Worm (Caenorhabditis elegans): Measurements from ENCODE around the gene ced-10.
A peak's percentile ranks its signal among the peaks of the same experiment; 100 is the strongest.

ced-10 gene

DNA sequence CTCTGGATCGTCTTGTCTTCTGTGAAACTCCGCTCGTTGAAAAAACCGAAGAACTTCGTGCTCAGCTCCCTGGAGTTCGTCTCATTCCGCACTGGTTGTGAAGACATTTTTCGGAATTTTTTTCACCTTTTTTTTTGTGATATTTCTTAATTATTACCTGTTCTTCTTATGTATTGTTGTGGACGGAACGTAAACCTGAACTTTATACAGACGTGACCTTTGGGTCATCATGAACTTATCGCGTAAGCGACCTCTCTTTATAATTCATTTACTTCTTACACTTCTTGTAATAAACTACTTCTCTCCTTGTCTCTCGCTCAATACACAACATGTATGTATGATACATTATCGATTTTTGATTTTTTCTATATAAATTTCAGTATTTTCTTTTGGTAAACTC is 22.8 kb upstream of the ced-10 start, which contains the start of gene M57.1:
Gene M57.1 (plus strand): TSS at position 301 of the 400 bp plus-strand sequence.
- no peak for TF ChIP-seq ztf-23 (GFP tag; IDR thresholded peaks at IDR 0.05)
- no peak for TF ChIP-seq ztf-29 (GFP tag; IDR thresholded peaks at IDR 0.05)
- no peak for TF ChIP-seq ref-1 (GFP tag; conservative IDR thresholded peaks at IDR 0.05)
- no peak for TF ChIP-seq klf-2 (GFP tag; conservative IDR thresholded peaks at IDR 0.05)
- TF ChIP-seq tab-1 (GFP tag; IDR thresholded peaks at IDR 0.05): no peak
- TF ChIP-seq flt-1 (GFP tag; IDR thresholded peaks at IDR 0.05): no peak
- no peak for TF ChIP-seq med-1 (GFP tag; optimal IDR thresholded peaks at IDR 0.05; ENCODE audit: insufficient read depth)
- TF ChIP-seq cog-1 (tag; optimal IDR thresholded peaks at IDR 0.05): no peak
- no peak for TF ChIP-seq T22C8.4 (GFP tag; IDR thresholded peaks at IDR 0.05)

DNA sequence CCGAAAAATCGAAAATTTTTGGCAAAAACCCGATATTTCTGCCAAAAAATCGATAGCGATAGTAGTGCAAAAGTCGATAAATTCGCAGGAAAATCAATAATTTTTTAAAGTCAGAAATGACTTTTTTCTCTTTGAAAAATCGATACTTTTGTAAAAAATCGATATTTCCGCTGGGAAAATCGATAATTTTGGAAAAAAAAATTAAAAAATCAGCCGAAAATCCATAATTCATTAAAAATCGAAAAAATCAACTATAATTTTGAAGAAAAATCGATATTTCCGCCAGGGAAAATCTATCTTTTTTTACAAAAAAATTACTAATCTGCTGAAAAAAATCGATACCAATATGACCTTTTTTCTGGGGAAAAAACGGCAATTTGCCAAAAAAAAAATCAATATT is 22.2 kb upstream of the ced-10 start:
- TF ChIP-seq ztf-23 (GFP tag; IDR thresholded peaks at IDR 0.05): no peak
- TF ChIP-seq T22C8.4 (GFP tag; IDR thresholded peaks at IDR 0.05): peak; percentile 66; the same call in 1 of the 2 replicates

DNA sequence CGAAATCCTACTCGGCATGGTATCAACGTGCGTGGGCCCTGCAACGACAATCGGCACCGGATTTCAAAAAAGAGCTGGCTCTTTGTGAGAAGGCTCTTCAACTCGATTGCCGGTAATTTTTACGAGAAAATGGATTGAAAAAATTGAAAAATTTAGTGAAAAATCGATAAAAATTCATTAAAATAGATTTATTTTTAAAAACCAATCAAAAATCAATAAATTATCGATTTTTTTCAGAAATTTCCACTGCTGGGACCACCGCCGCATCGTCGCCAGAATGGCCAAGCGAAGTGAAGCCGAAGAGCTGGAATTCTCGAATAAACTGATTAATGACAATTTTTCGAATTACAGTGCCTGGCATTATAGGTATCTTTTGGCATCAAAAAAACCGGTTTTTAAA is 18.6 kb upstream of the ced-10 start:
- TF ChIP-seq med-1 (GFP tag; optimal IDR thresholded peaks at IDR 0.05; ENCODE audit: insufficient read depth) (no peak), tab-1 (GFP tag; IDR thresholded peaks at IDR 0.05) (no peak), ztf-23 (GFP tag; IDR thresholded peaks at IDR 0.05) (no peak), T22C8.4 (GFP tag; IDR thresholded peaks at IDR 0.05) (peak; percentile 44; the same call in 1 of the 2 replicates), klf-2 (GFP tag; conservative IDR thresholded peaks at IDR 0.05) (no peak)

DNA sequence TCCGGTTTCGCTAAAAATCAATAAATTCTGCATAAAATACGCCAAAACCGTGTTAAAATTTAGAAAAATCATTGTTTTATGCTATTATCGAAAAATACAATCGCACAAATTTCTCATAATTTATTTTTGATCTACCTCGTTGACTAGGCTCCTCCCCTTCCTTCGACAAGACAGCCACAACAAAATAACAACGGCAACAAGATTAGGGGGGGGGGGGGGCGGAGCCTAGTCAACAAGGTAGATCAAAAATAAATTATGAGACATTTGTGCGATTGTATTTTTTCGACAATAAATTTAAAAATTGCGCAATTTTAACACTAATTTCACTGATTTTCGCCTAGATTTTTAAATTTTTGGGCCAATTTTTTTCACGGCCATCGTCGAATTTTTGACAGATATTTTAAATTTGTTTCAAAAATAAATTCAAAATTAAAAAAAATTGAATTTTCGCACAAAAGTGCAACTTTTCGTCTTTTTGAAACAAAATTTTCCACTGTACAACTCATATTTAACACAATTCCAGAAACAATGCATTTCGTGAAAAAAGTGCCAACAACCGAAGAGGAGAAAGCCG is 17.6 kb upstream of the ced-10 start, which contains the start of gene M57.2:
Gene M57.2 (plus strand): TSS at position 524 of the 574 bp plus-strand sequence.
- no peak for TF ChIP-seq tab-1 (GFP tag; IDR thresholded peaks at IDR 0.05)
- no peak for TF ChIP-seq klf-2 (GFP tag; conservative IDR thresholded peaks at IDR 0.05)
- no peak for TF ChIP-seq flt-1 (GFP tag; IDR thresholded peaks at IDR 0.05)
- no peak for TF ChIP-seq ztf-23 (GFP tag; IDR thresholded peaks at IDR 0.05)
- TF ChIP-seq T22C8.4 (GFP tag; IDR thresholded peaks at IDR 0.05): no peak
- TF ChIP-seq ref-1 (GFP tag; conservative IDR thresholded peaks at IDR 0.05): no peak

DNA sequence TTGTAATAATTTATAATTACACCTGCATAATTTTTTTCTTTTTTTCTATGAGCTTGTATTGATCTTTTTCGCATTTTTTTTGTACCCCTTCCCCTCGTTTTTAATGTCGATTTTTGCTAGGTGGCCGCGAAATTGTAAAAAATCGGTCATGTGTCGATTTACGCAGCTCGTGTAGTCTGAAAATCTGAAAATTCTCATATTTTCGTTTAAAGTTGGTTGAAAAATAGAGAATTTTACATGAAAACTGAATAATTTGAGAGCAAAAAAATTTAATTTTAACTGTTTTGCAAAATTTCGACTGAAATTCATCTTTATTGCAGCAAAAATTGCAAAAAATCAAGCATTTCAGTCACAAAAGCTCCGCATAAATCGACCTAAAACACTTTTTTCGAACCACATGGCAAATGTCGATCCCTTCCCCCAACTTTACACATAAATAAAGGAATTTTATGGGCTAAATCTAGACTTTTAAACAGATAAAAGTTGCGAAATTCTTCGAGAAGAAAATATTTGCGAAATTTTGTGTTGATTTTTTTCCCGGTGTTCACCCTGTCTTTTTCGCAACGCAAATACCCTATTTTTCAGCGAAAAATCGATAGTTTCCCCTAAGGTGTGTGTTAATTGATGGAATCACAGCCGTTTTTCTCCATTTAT is 16.9 kb upstream of the ced-10 start:
- no peak for TF ChIP-seq cog-1 (tag; optimal IDR thresholded peaks at IDR 0.05)
- TF ChIP-seq med-1 (GFP tag; optimal IDR thresholded peaks at IDR 0.05; ENCODE audit: insufficient read depth): no peak
- no peak for TF ChIP-seq flt-1 (GFP tag; IDR thresholded peaks at IDR 0.05)
- no peak for TF ChIP-seq ztf-29 (GFP tag; IDR thresholded peaks at IDR 0.05)
- no peak for TF ChIP-seq tab-1 (GFP tag; IDR thresholded peaks at IDR 0.05)
- no peak for TF ChIP-seq ztf-23 (GFP tag; IDR thresholded peaks at IDR 0.05)
- no peak for TF ChIP-seq ref-1 (GFP tag; conservative IDR thresholded peaks at IDR 0.05)
- TF ChIP-seq klf-2 (GFP tag; conservative IDR thresholded peaks at IDR 0.05): no peak
- TF ChIP-seq T22C8.4 (GFP tag; IDR thresholded peaks at IDR 0.05): no peak

DNA sequence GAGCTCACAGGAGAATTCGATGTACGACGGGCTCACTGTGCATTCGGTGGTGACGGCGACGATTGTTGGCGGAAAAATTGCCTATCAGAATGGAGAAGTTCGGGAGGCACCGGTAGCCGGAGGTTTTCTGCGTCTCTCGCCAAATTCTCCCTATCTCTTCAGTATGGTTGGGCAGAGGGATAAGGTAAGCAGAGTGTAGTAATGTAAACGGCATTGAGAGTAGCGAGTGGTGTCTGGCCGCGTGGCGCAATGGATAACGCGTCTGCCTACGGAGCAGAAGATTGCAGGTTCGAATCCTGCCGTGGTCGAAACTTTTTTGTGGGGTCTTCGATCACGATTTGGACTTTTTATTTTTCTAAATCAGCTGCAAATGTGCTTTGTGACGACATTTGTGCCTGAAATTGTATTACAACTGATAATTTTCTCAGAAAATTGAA is 15.3 kb upstream of the ced-10 start:
- peak; percentile 81 for TF ChIP-seq T22C8.4 (GFP tag; IDR thresholded peaks at IDR 0.05)
- TF ChIP-seq klf-2 (GFP tag; conservative IDR thresholded peaks at IDR 0.05): peak; percentile 75
- peak; percentile 90 for TF ChIP-seq ztf-23 (GFP tag; IDR thresholded peaks at IDR 0.05)
- TF ChIP-seq tab-1 (GFP tag; IDR thresholded peaks at IDR 0.05): peak; percentile 92
- TF ChIP-seq med-1 (GFP tag; optimal IDR thresholded peaks at IDR 0.05; ENCODE audit: insufficient read depth): peak; percentile 47
- TF ChIP-seq ztf-29 (GFP tag; IDR thresholded peaks at IDR 0.05): peak; percentile 74
- peak; percentile 82 for TF ChIP-seq ref-1 (GFP tag; conservative IDR thresholded peaks at IDR 0.05)
- TF ChIP-seq flt-1 (GFP tag; IDR thresholded peaks at IDR 0.05): peak; percentile 95
- TF ChIP-seq cog-1 (tag; optimal IDR thresholded peaks at IDR 0.05): peak; percentile 69

DNA sequence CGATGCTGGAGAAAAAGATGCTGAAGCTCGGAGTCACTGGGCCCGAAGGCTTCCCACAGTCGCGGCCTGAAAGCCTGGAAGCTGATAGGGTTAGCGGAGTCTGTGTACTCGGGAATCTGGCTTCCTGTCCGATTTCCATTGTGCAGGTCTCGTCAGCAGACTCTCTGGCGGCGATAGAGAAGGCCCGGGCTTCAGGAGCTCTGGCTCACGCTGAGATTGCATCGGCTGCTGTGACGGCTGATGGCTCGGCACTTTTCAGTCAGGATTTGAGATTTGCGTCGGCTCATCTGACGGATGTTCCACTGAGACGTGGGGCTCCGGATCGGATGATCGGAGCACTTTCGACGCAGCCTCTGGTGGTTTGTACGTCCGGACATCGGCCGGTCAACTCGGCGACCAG is 14.1 kb upstream of the ced-10 start:
- no peak for TF ChIP-seq med-1 (GFP tag; optimal IDR thresholded peaks at IDR 0.05; ENCODE audit: insufficient read depth)
- no peak for TF ChIP-seq ztf-29 (GFP tag; IDR thresholded peaks at IDR 0.05)
- no peak for TF ChIP-seq ztf-23 (GFP tag; IDR thresholded peaks at IDR 0.05)
- no peak for TF ChIP-seq flt-1 (GFP tag; IDR thresholded peaks at IDR 0.05)
- TF ChIP-seq ref-1 (GFP tag; conservative IDR thresholded peaks at IDR 0.05): no peak
- no peak for TF ChIP-seq tab-1 (GFP tag; IDR thresholded peaks at IDR 0.05)
- no peak for TF ChIP-seq T22C8.4 (GFP tag; IDR thresholded peaks at IDR 0.05)
- TF ChIP-seq klf-2 (GFP tag; conservative IDR thresholded peaks at IDR 0.05): no peak
- TF ChIP-seq cog-1 (tag; optimal IDR thresholded peaks at IDR 0.05): no peak

DNA sequence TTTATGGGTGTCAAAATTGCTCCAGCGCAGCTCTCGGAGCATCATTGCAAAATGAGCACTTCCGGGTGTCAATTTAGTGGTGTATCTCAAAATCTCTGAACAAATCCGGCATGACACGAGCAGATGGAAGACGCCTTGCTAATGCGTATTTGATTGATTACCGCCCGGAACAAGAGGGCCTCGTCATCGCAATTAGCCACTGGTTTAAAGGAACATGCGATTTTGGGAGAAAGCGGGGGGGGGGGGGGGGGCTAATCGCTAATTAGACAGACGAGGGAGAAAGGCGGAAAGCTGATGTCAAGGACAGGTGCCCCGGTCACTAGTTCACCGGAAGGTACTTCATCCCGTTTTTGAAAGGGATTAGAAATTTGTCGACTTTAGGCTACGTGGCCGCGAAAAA is 12.4 kb upstream of the ced-10 start:
- TF ChIP-seq ztf-23 (GFP tag; IDR thresholded peaks at IDR 0.05) (no peak), flt-1 (GFP tag; IDR thresholded peaks at IDR 0.05) (peak; percentile 41; the same call in 1 of the 2 replicates)

DNA sequence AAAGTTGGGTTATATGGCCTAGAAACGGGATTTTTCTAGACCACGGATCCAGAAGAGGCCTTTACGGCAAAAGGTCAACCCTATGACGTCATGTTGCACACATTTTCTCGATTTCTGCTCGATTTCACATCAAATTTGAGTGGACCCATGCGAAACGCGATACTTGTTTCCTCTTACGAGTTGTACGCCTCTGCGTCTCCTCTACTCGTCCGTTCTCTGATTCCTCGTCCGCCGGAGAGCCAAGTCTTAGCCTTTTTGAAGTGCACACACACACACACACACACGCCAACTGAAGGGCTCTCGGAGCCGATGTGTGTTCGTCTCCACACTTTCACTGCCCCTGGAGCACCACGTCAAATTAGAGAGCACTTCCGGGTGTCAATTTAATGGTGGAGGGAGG is 11.6 kb upstream of the ced-10 start:
- TF ChIP-seq cog-1 (tag; optimal IDR thresholded peaks at IDR 0.05): peak; percentile 57
- TF ChIP-seq ztf-29 (GFP tag; IDR thresholded peaks at IDR 0.05): no peak
- TF ChIP-seq flt-1 (GFP tag; IDR thresholded peaks at IDR 0.05): 0 out of 2 replicates have a peak, but pooled peaks have one; percentile 49
- no peak for TF ChIP-seq tab-1 (GFP tag; IDR thresholded peaks at IDR 0.05)
- no peak for TF ChIP-seq med-1 (GFP tag; optimal IDR thresholded peaks at IDR 0.05; ENCODE audit: insufficient read depth)
- no peak for TF ChIP-seq T22C8.4 (GFP tag; IDR thresholded peaks at IDR 0.05)
- no peak for TF ChIP-seq ref-1 (GFP tag; conservative IDR thresholded peaks at IDR 0.05)

DNA sequence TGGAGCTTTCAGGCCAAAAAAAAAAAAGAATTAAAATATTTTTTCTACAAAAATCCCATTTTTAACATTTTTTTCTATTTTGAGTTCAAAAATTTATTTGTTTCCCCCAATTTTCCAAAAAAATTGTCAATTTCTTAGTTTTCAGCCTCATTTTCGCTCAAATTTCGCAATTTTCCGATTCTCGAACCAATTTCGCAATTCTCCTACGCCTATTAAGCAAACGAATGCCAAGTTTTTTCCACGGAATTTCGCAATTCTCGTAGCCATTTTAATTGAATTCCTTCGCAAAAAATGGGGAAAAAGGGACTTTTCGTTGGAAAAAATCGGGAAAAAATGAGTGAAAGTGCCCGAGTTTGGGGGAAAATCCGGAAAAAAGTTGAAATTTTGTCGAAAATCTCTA is 11.0 kb upstream of the ced-10 start:
- TF ChIP-seq ref-1 (GFP tag; conservative IDR thresholded peaks at IDR 0.05) (no peak), T22C8.4 (GFP tag; IDR thresholded peaks at IDR 0.05) (no peak), klf-2 (GFP tag; conservative IDR thresholded peaks at IDR 0.05) (no peak), med-1 (GFP tag; optimal IDR thresholded peaks at IDR 0.05; ENCODE audit: insufficient read depth) (no peak), flt-1 (GFP tag; IDR thresholded peaks at IDR 0.05) (no peak), ztf-29 (GFP tag; IDR thresholded peaks at IDR 0.05) (no peak), ztf-23 (GFP tag; IDR thresholded peaks at IDR 0.05) (no peak), tab-1 (GFP tag; IDR thresholded peaks at IDR 0.05) (no peak), cog-1 (tag; optimal IDR thresholded peaks at IDR 0.05) (no peak)
